Fruit fly (Drosophila melanogaster) S2 (cell line): ENCODE data around the gene Smyd5.

ENCODE experiments used
- CG8478 ChIP-seq: fragments of >200 bp; optimal IDR thresholded peaks from 2 replicates; lab custom pipeline; 2018
- CTCF ChIP-seq, 2 experiments: fragments of >200 bp; optimal IDR thresholded peaks; 2 replicates each; lab custom pipeline; 2018

- TF ChIP-seq CTCF (optimal IDR thresholded peaks at IDR 0.05; lab: Kevin White, UChicago) (no peak), CG8478 (lab: Kevin White, UChicago) (no peak)
These were observed 50.5 kb downstream of the Smyd5 start, which contains the start of gene Snmp1 for dm6 chr3R:21168105-21168504.
